Fruit fly (Drosophila melanogaster) Kc167 (cell line): ENCODE data around the gene CG11037.

ENCODE experiments used
- Myc ChIP-seq: fragments of >200 bp; optimal IDR thresholded peaks from 2 replicates; lab custom pipeline; 2017; ENCODE audit warnings: missing external identifiers
- Sin3A ChIP-seq: fragments of >200 bp; optimal IDR thresholded peaks from 2 replicates; lab custom pipeline; 2018; ENCODE audit warnings: missing external identifiers
- h ChIP-seq: fragments of >200 bp; optimal IDR thresholded peaks from 3 replicates; lab custom pipeline; 2018; ENCODE audit warnings: missing external identifiers
- insv ChIP-seq: fragments of >200 bp; optimal IDR thresholded peaks from 3 replicates; lab custom pipeline; 2018; ENCODE audit warnings: missing external identifiers
- psq ChIP-seq: fragments of >200 bp; optimal IDR thresholded peaks from 2 replicates; lab custom pipeline; 2017; ENCODE audit warnings: missing external identifiers
- ttk ChIP-seq: sonication (Bioruptor generic); optimal IDR thresholded peaks from 2 replicates; lab custom pipeline; 2017; ENCODE audit warnings: missing external identifiers

Gene CG11037

dm6 chr3L:20961286-20961685 lies at the start of gene CG11037:
CG11037 (minus strand) TSS chr3L:20961386.
- TF ChIP-seq psq (lab: Kevin White, UChicago): no peak
- no peak for TF ChIP-seq insv
- no peak for TF ChIP-seq h (lab: Kevin White, UChicago)
- no peak for TF ChIP-seq ttk (lab: Kevin White, UChicago)
- TF ChIP-seq Sin3A (lab: Kevin White, UChicago): no peak
- no peak for TF ChIP-seq Myc (lab: Kevin White, UChicago)

dm6 chr3L:21009405-21010120 lies 48.4 kb upstream of the CG11037 start:
- TF ChIP-seq Myc (lab: Kevin White, UChicago) (no peak), h (lab: Kevin White, UChicago) (no peak), Sin3A (lab: Kevin White, UChicago) (no peak), psq (lab: Kevin White, UChicago) (no peak), ttk (lab: Kevin White, UChicago) (no peak), insv (no peak)

- TF ChIP-seq h (lab: Kevin White, UChicago): no peak
- TF ChIP-seq ttk (lab: Kevin White, UChicago): no peak
- TF ChIP-seq Sin3A (lab: Kevin White, UChicago): no peak
Measured at dm6 chr3L:21008899-21009298, 47.7 kb upstream of the CG11037 start.

dm6 chr3L:21008255-21008815 lies 47.1 kb upstream of the CG11037 start:
- no peak for TF ChIP-seq ttk (lab: Kevin White, UChicago)
- TF ChIP-seq insv: no peak
- no peak for TF ChIP-seq Sin3A (lab: Kevin White, UChicago)
- no peak for TF ChIP-seq psq (lab: Kevin White, UChicago)
- TF ChIP-seq Myc (lab: Kevin White, UChicago): no peak
- no peak for TF ChIP-seq h (lab: Kevin White, UChicago)

- no peak for TF ChIP-seq ttk (lab: Kevin White, UChicago)
- no peak for TF ChIP-seq psq (lab: Kevin White, UChicago)
- no peak for TF ChIP-seq Myc (lab: Kevin White, UChicago)
- TF ChIP-seq Sin3A (lab: Kevin White, UChicago): no peak
- TF ChIP-seq insv: no peak
- TF ChIP-seq h (lab: Kevin White, UChicago): no peak
Measured at dm6 chr3L:21007364-21008254, 46.4 kb upstream of the CG11037 start.

- no peak for TF ChIP-seq Sin3A (lab: Kevin White, UChicago)
- no peak for TF ChIP-seq h (lab: Kevin White, UChicago)
- TF ChIP-seq ttk (lab: Kevin White, UChicago): no peak
- TF ChIP-seq psq (lab: Kevin White, UChicago): no peak
- no peak for TF ChIP-seq insv
- no peak for TF ChIP-seq Myc (lab: Kevin White, UChicago)
Measured at dm6 chr3L:20999639-21000038, 38.5 kb upstream of the CG11037 start.

dm6 chr3L:20991373-20991772 lies 30.2 kb upstream of the CG11037 start, which contains the start of gene CG12984:
CG12984 (plus strand) TSS chr3L:20991673.
- TF ChIP-seq Sin3A (lab: Kevin White, UChicago) (no peak), psq (lab: Kevin White, UChicago) (no peak), h (lab: Kevin White, UChicago) (no peak), Myc (lab: Kevin White, UChicago) (no peak), insv (no peak), ttk (lab: Kevin White, UChicago) (no peak)

- TF ChIP-seq Sin3A (lab: Kevin White, UChicago) (no peak), insv (no peak), Myc (lab: Kevin White, UChicago) (no peak), ttk (lab: Kevin White, UChicago) (no peak)
Measured at dm6 chr3L:20990231-20990630, 29.0 kb upstream of the CG11037 start.

- no peak for TF ChIP-seq Myc (lab: Kevin White, UChicago)
- TF ChIP-seq insv: no peak
- TF ChIP-seq h (lab: Kevin White, UChicago): no peak
- no peak for TF ChIP-seq psq (lab: Kevin White, UChicago)
- TF ChIP-seq Sin3A (lab: Kevin White, UChicago): no peak
Measured at dm6 chr3L:20988862-20989261, 27.7 kb upstream of the CG11037 start.

- TF ChIP-seq Myc (lab: Kevin White, UChicago) (no peak), ttk (lab: Kevin White, UChicago) (no peak)
Measured at dm6 chr3L:20987895-20988294, 26.7 kb upstream of the CG11037 start.

- no peak for TF ChIP-seq ttk (lab: Kevin White, UChicago)
- no peak for TF ChIP-seq insv
- no peak for TF ChIP-seq h (lab: Kevin White, UChicago)
- no peak for TF ChIP-seq psq (lab: Kevin White, UChicago)
- no peak for TF ChIP-seq Myc (lab: Kevin White, UChicago)
- TF ChIP-seq Sin3A (lab: Kevin White, UChicago): no peak
Measured at dm6 chr3L:20986929-20987363, 25.8 kb upstream of the CG11037 start.
